Worm (Caenorhabditis elegans) whole organism, young adult: ENCODE measurements around the gene mec-7.

Experiments
- D2030.7 ChIP-seq: fragments of 200-800 bp; sonication (Bioruptor generic); IDR thresholded peaks from 2 replicates; pipeline ENCODE4 v1.3.6; 2022; ENCODE audit warnings: missing genetic modification reagents, missing genetic modification characterization, missing compliant biosample characterization
- F49E8.2 ChIP-seq: sonication (generic microtip); optimal IDR thresholded peaks from 3 replicates; lab custom pipeline; 2017; ENCODE audit warnings: missing genetic modification characterization, mild to moderate bottlenecking, missing compliant biosample characterization, antibody characterized with exemption, moderate library complexity; ENCODE audit not compliant: insufficient read depth
- Y56A3A.18 ChIP-seq: fragments of 200-800 bp; sonication (Bioruptor generic); IDR thresholded peaks from 2 replicates; pipeline ENCODE4 v1.3.6; 2022; ENCODE audit warnings: missing genetic modification reagents, missing genetic modification characterization, missing compliant biosample characterization
- chd-7 ChIP-seq: sonication (generic microtip); optimal IDR thresholded peaks from 2 replicates; lab custom pipeline; 2016; ENCODE audit warnings: mild to moderate bottlenecking, missing genetic modification characterization, moderate library complexity, missing compliant biosample characterization
- ekl-4 ChIP-seq: fragments of 200-800 bp; sonication (Bioruptor generic); IDR thresholded peaks from 2 replicates; pipeline ENCODE4 v1.3.6; 2022; ENCODE audit warnings: missing genetic modification reagents, missing genetic modification characterization, missing compliant biosample characterization
- hlh-26 ChIP-seq: fragments of 200-800 bp; sonication (Bioruptor generic); conservative IDR thresholded peaks from 2 replicates; pipeline ENCODE4 v1.3.6; 2022; ENCODE audit warnings: missing genetic modification reagents, missing genetic modification characterization, missing compliant biosample characterization
- lag-1 ChIP-seq: fragments of 200-800 bp; sonication (Bioruptor generic); IDR thresholded peaks from 2 replicates; pipeline ENCODE4 v1.3.6; 2022; ENCODE audit warnings: missing genetic modification reagents, missing genetic modification characterization, missing compliant biosample characterization
- lsy-27 ChIP-seq: sonication (generic microtip); optimal IDR thresholded peaks from 2 replicates; lab custom pipeline; 2017; ENCODE audit warnings: missing genetic modification characterization, mild to moderate bottlenecking, missing compliant biosample characterization, antibody characterized with exemption, missing genotype, borderline replicate concordance; ENCODE audit not compliant: insufficient read depth
- madf-6 ChIP-seq: fragments of 200-800 bp; sonication (Bioruptor generic); IDR thresholded peaks from 2 replicates; pipeline ENCODE4 v1.3.6; 2022; ENCODE audit warnings: missing genetic modification reagents, missing genetic modification characterization, missing compliant biosample characterization
- madf-8 ChIP-seq: fragments of 200-800 bp; sonication (Bioruptor generic); conservative IDR thresholded peaks from 2 replicates; pipeline ENCODE4 v1.3.6; 2022; ENCODE audit warnings: missing genetic modification reagents, missing genetic modification characterization, missing compliant biosample characterization
- nhr-90 ChIP-seq: sonication (generic microtip); optimal IDR thresholded peaks from 2 replicates; lab custom pipeline; 2016; ENCODE audit warnings: missing genotype, mild to moderate bottlenecking, missing genetic modification characterization, missing compliant biosample characterization
- pbrm-1 ChIP-seq: fragments of 200-800 bp; sonication (Bioruptor generic); IDR thresholded peaks from 2 replicates; pipeline ENCODE4 v1.3.6; 2022; ENCODE audit warnings: missing genetic modification reagents, missing genetic modification characterization, missing compliant biosample characterization
- unc-130 ChIP-seq: sonication (generic microtip); optimal IDR thresholded peaks from 2 replicates; lab custom pipeline; 2016; ENCODE audit warnings: missing genetic modification reagents, missing genetic modification characterization, missing compliant biosample characterization

- no peak for TF ChIP-seq ekl-4 (GFP tag; lab: Robert Waterston, UW)
- no peak for TF ChIP-seq unc-130
- no peak for TF ChIP-seq pbrm-1 (GFP tag; lab: Robert Waterston, UW)
- no peak for TF ChIP-seq hlh-26
- no peak for TF ChIP-seq nhr-90 (tag; lab: Kevin White, UChicago)
- TF ChIP-seq chd-7, result no peak
- TF ChIP-seq madf-6, result no peak
- no peak for TF ChIP-seq lsy-27 (tag; lab: Kevin White, UChicago)
- TF ChIP-seq lag-1 (GFP tag; lab: Robert Waterston, UW), result no peak
- no peak for TF ChIP-seq F49E8.2 (tag; lab: Kevin White, UChicago)
- TF ChIP-seq Y56A3A.18, result no peak
- TF ChIP-seq D2030.7 (GFP tag; lab: Robert Waterston, UW), result no peak
- TF ChIP-seq madf-8 (GFP tag; lab: Robert Waterston, UW), result no peak
These were observed 31.9 kb upstream of the mec-7 start for ce11 chrX:7808388-7808787.
